Worm (Caenorhabditis elegans) whole organism, early embryonic: Measurements from ENCODE around the gene K02E11.7.
"Not testable (repeated sequence)": the region's sequence is repeated elsewhere in the genome, so short reads cannot be mapped to it uniquely, and the experiment has no call there.

Experiments used
- ama-1 ChIP-seq: fragments of 150-350 bp; optimal IDR thresholded peaks from 2 replicates; lab custom pipeline; 2014
- ceh-13 ChIP-seq: fragments of 200-800 bp; sonication (Bioruptor generic); optimal IDR thresholded peaks from 2 replicates; lab custom pipeline; 2018; ENCODE audit warnings: mild to moderate bottlenecking, missing genetic modification characterization, missing compliant biosample characterization
- flt-1 ChIP-seq: fragments of 200-800 bp; sonication (Bioruptor generic); IDR thresholded peaks from 2 replicates; pipeline ENCODE4 v1.3.6; 2022; ENCODE audit warnings: missing genetic modification characterization, missing compliant biosample characterization
- hmg-4 ChIP-seq: fragments of 200-800 bp; sonication (Bioruptor generic); optimal IDR thresholded peaks from 2 replicates; lab custom pipeline; 2018; ENCODE audit warnings: mild to moderate bottlenecking, missing genetic modification characterization, missing compliant biosample characterization
- hnd-1 ChIP-seq: sonication (generic microtip); optimal IDR thresholded peaks from 2 replicates; lab custom pipeline; 2016; ENCODE audit warnings: missing genetic modification characterization, missing compliant biosample characterization
- tbx-11 ChIP-seq: fragments of 200-800 bp; sonication (Bioruptor generic); IDR thresholded peaks from 2 replicates; pipeline ENCODE4 v1.3.6; 2022; ENCODE audit warnings: missing genetic modification characterization, missing compliant biosample characterization
- tbx-37 ChIP-seq: fragments of 200-800 bp; sonication (Bioruptor generic); conservative IDR thresholded peaks from 2 replicates; pipeline ENCODE4 v1.3.6; 2022; ENCODE audit warnings: missing genetic modification reagents, missing genetic modification characterization, missing compliant biosample characterization
- tra-4 ChIP-seq: sonication (generic microtip); optimal IDR thresholded peaks from 2 replicates; lab custom pipeline; 2017; ENCODE audit warnings: missing genetic modification characterization, missing compliant biosample characterization

ce11 chrV:14274268-14274667 is 20.1 kb upstream of the K02E11.7 start, which contains the start of gene F40G12.7:
- TF ChIP-seq hmg-4 (GFP tag; lab: Kevin White, UChicago); ama-1 (lab: Kevin White, UChicago); flt-1; ceh-13; tbx-37 (GFP tag; lab: Robert Waterston, UW); tra-4; hnd-1; tbx-11 (GFP tag; lab: Robert Waterston, UW): not testable (repeated sequence)
